Worm (Caenorhabditis elegans): Measurements from ENCODE around the gene R02F11.3.

DNA sequence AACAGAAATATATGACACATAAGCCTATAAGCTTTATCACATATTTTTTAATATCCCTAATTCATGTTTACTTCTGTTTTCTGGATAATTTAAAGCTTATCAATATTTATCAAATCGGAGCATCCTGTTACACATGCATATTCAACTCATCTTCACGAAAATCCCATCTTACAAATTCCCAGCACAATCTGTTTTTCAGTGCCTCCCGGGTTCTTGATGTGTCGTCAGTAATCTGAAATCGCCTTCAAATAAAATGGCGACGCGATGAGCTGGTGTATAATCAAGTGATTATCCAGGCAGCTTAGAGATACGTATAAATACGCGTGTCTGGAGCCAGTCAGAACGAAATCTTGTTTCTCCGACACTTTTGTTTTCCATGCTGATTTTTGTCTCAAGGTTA lies 44.7 kb upstream of the R02F11.3 start:
- TF ChIP-seq rbr-2 (tag; optimal IDR thresholded peaks at IDR 0.05) (no peak), skn-1 (tag; optimal IDR thresholded peaks at IDR 0.05) (no peak), snpc-4 (tag; optimal IDR thresholded peaks at IDR 0.05) (no peak)
